Worm (Caenorhabditis elegans): ENCODE results near the gene acl-5.
A peak's percentile ranks its signal among the peaks of the same experiment; 100 is the strongest.

The acl-5 gene

ce11 chrX:10321401-10321800 lies 5.9 kb downstream of the acl-5 start:
- TF ChIP-seq egl-27 (tag; optimal IDR thresholded peaks at IDR 0.05) (no peak), sma-9 (GFP tag; optimal IDR thresholded peaks at IDR 0.05) (no peak), sma-9 (tag; optimal IDR thresholded peaks at IDR 0.05) (no peak), R02D3.7 (tag; optimal IDR thresholded peaks at IDR 0.05) (no peak), alr-1 (tag; optimal IDR thresholded peaks at IDR 0.05) (no peak), Y55F3AM.14 (GFP tag; optimal IDR thresholded peaks at IDR 0.05) (no peak), mdl-1 (tag; optimal IDR thresholded peaks at IDR 0.05) (no peak), snpc-4 (tag; optimal IDR thresholded peaks at IDR 0.05) (no peak), nhr-25 (tag; optimal IDR thresholded peaks at IDR 0.05) (no peak), gmeb-1 (tag; optimal IDR thresholded peaks at IDR 0.05) (no peak), ztf-11 (tag; optimal IDR thresholded peaks at IDR 0.05) (no peak), unc-39 (tag; optimal IDR thresholded peaks at IDR 0.05) (no peak), ceh-82 (tag; optimal IDR thresholded peaks at IDR 0.05) (no peak), nhr-12 (tag; optimal IDR thresholded peaks at IDR 0.05) (no peak), ztf-1 (GFP tag; conservative IDR thresholded peaks at IDR 0.05) (no peak), ZK546.5 (tag; optimal IDR thresholded peaks at IDR 0.05) (no peak)

ce11 chrX:10319653-10320052 lies 7.6 kb downstream of the acl-5 start:
- TF ChIP-seq lin-11 (tag; optimal IDR thresholded peaks at IDR 0.05) (no peak), mdl-1 (tag; optimal IDR thresholded peaks at IDR 0.05) (no peak), unc-55 (GFP tag; optimal IDR thresholded peaks at IDR 0.05) (no peak), snpc-4 (tag; optimal IDR thresholded peaks at IDR 0.05) (no peak), egl-27 (tag; optimal IDR thresholded peaks at IDR 0.05) (no peak), nhr-237 (tag; optimal IDR thresholded peaks at IDR 0.05) (no peak), nhr-12 (tag; optimal IDR thresholded peaks at IDR 0.05) (no peak), F13H6.1 (tag; optimal IDR thresholded peaks at IDR 0.05) (no peak), nhr-21 (tag; optimal IDR thresholded peaks at IDR 0.05) (no peak)

ce11 chrX:10318437-10318836 lies 8.8 kb downstream of the acl-5 start:
- TF ChIP-seq elt-1 (tag; optimal IDR thresholded peaks at IDR 0.05) (no peak), nhr-12 (tag; optimal IDR thresholded peaks at IDR 0.05) (no peak), mbf-1 (tag; optimal IDR thresholded peaks at IDR 0.05) (no peak), ZK546.5 (tag; optimal IDR thresholded peaks at IDR 0.05) (no peak), snpc-4 (tag; optimal IDR thresholded peaks at IDR 0.05) (no peak), gmeb-1 (tag; optimal IDR thresholded peaks at IDR 0.05) (no peak), lin-11 (tag; optimal IDR thresholded peaks at IDR 0.05) (no peak), egl-27 (tag; optimal IDR thresholded peaks at IDR 0.05) (no peak), skn-1 (tag; optimal IDR thresholded peaks at IDR 0.05) (no peak), nhr-25 (tag; optimal IDR thresholded peaks at IDR 0.05) (no peak), nhr-23 (tag; optimal IDR thresholded peaks at IDR 0.05) (no peak)

- TF ChIP-seq blmp-1 (tag; optimal IDR thresholded peaks at IDR 0.05; ENCODE audit: insufficient read depth) (peak; percentile 67), peb-1 (tag; optimal IDR thresholded peaks at IDR 0.05) (no peak)
These were observed 9.7 kb downstream of the acl-5 start, which contains the start of gene R07E3.6 for ce11 chrX:10317565-10317964. TSS of gene R07E3.6 (plus strand) at chrX:10317722.

ce11 chrX:10315905-10316304 lies 11.4 kb downstream of the acl-5 start, which contains the start of gene F41E7.9:
TSS of gene F41E7.9 (minus strand) at chrX:10316005.
- TF ChIP-seq fos-1 (tag; optimal IDR thresholded peaks at IDR 0.05) (no peak), aly-2 (tag; optimal IDR thresholded peaks at IDR 0.05) (no peak), sma-9 (GFP tag; optimal IDR thresholded peaks at IDR 0.05) (no peak), sma-9 (tag; optimal IDR thresholded peaks at IDR 0.05) (no peak), ama-1 (optimal IDR thresholded peaks at IDR 0.05) (no peak), snpc-4 (tag; optimal IDR thresholded peaks at IDR 0.05) (no peak), Y55F3AM.14 (GFP tag; optimal IDR thresholded peaks at IDR 0.05) (no peak), ztf-4 (tag; optimal IDR thresholded peaks at IDR 0.05) (no peak)

- TF ChIP-seq ztf-11 (tag; optimal IDR thresholded peaks at IDR 0.05) = no peak
- no peak for TF ChIP-seq Y55F3AM.14 (GFP tag; optimal IDR thresholded peaks at IDR 0.05)
- TF ChIP-seq lsy-2 (tag; optimal IDR thresholded peaks at IDR 0.05) = no peak
- TF ChIP-seq ceh-82 (tag; optimal IDR thresholded peaks at IDR 0.05) = no peak
- no peak for TF ChIP-seq ztf-4 (tag; optimal IDR thresholded peaks at IDR 0.05)
- TF ChIP-seq ama-1 (optimal IDR thresholded peaks at IDR 0.05) = no peak
- no peak for TF ChIP-seq aly-2 (tag; optimal IDR thresholded peaks at IDR 0.05)
- no peak for TF ChIP-seq mab-5 (tag; optimal IDR thresholded peaks at IDR 0.05)
- TF ChIP-seq lin-11 (tag; optimal IDR thresholded peaks at IDR 0.05) = no peak
- TF ChIP-seq nhr-25 (tag; optimal IDR thresholded peaks at IDR 0.05) = no peak
- no peak for TF ChIP-seq unc-39 (tag; optimal IDR thresholded peaks at IDR 0.05)
- TF ChIP-seq nhr-23 (tag; optimal IDR thresholded peaks at IDR 0.05) = no peak
- TF ChIP-seq alr-1 (tag; optimal IDR thresholded peaks at IDR 0.05) = no peak
These were observed 16.9 kb downstream of the acl-5 start, which contains the start of gene F41E7.6 for ce11 chrX:10310366-10310765. TSS of gene F41E7.6 (minus strand) at chrX:10310466.

Measured in whole organism, L2 larva.